Worm (Caenorhabditis elegans) whole organism, L4 larva: Measurements from ENCODE around the gene dpff-1.

ENCODE experiments used
- D1046.2 ChIP-seq: fragments of 200-800 bp; sonication (Bioruptor generic); IDR thresholded peaks from 2 replicates; pipeline ENCODE4 v1.3.6; 2022; ENCODE audit warnings: missing genetic modification characterization, missing compliant biosample characterization
- F10B5.3 ChIP-seq: sonication (generic microtip); optimal IDR thresholded peaks from 2 replicates; lab custom pipeline; 2016; ENCODE audit warnings: mild to moderate bottlenecking, missing genetic modification characterization, missing compliant biosample characterization
- F26F4.8 ChIP-seq: fragments of 200-800 bp; sonication (Bioruptor generic); conservative IDR thresholded peaks from 2 replicates; pipeline ENCODE4 v1.3.6; 2022; ENCODE audit warnings: missing genetic modification characterization, missing compliant biosample characterization
- F37D6.2 ChIP-seq: sonication (generic microtip); optimal IDR thresholded peaks from 2 replicates; lab custom pipeline; 2016; ENCODE audit warnings: mild to moderate bottlenecking, missing genetic modification characterization, missing compliant biosample characterization
- F44E2.7 ChIP-seq: fragments of 200-800 bp; sonication (Bioruptor generic); IDR thresholded peaks from 2 replicates; pipeline ENCODE4 v2.1.2; 2022; ENCODE audit warnings: missing genetic modification characterization, missing compliant biosample characterization
- T26A8.4 ChIP-seq: fragments of 200-800 bp; sonication (Bioruptor generic); IDR thresholded peaks from 2 replicates; pipeline ENCODE4 v1.3.6; 2022; ENCODE audit warnings: missing genetic modification characterization, missing compliant biosample characterization
- Y48G9A.11 ChIP-seq: fragments of 200-800 bp; sonication (Bioruptor generic); IDR thresholded peaks from 2 replicates; pipeline ENCODE4 v1.3.6; 2022; ENCODE audit warnings: missing genetic modification reagents, missing genetic modification characterization, missing compliant biosample characterization
- Y5F2A.4 ChIP-seq: fragments of 200-800 bp; sonication (Bioruptor generic); optimal IDR thresholded peaks from 2 replicates; lab custom pipeline; 2018; ENCODE audit warnings: mild to moderate bottlenecking, missing genetic modification characterization, missing compliant biosample characterization
- aha-1 ChIP-seq: fragments of 150-350 bp; peaks from one replicate; lab custom pipeline; 2014; ENCODE audit warnings: missing biosample characterization, missing genetic modification characterization
- aly-2 ChIP-seq: sonication (generic microtip); optimal IDR thresholded peaks from 2 replicates; lab custom pipeline; 2018; ENCODE audit warnings: missing biosample characterization, missing genetic modification characterization
- ama-1 ChIP-seq: fragments of 150-350 bp; optimal IDR thresholded peaks from 2 replicates; lab custom pipeline; 2014; ENCODE audit warnings: inconsistent platforms, mixed read lengths
- ceh-82 ChIP-seq: sonication (generic microtip); optimal IDR thresholded peaks from 2 replicates; lab custom pipeline; 2017; ENCODE audit warnings: missing biosample characterization, missing genetic modification characterization
- daf-12 ChIP-seq: fragments of 150-350 bp; optimal IDR thresholded peaks from 2 replicates; lab custom pipeline; 2014; ENCODE audit warnings: missing biosample characterization, missing genetic modification reagents, missing genetic modification characterization
- daf-16 ChIP-seq, 3 experiments: sonication (generic microtip); optimal IDR thresholded peaks; 2 replicates each; lab custom pipeline; 2016 to 2017; ENCODE audit warnings: missing genetic modification characterization in 3 of 3, missing genetic modification reagents in 3 of 3, mild to moderate bottlenecking in 2 of 3, missing compliant biosample characterization in 2 of 3, missing biosample characterization in 1 of 3, moderate library complexity in 1 of 3
- dve-1 ChIP-seq: sonication (generic microtip); optimal IDR thresholded peaks from 2 replicates; lab custom pipeline; 2017; ENCODE audit warnings: antibody characterized with exemption, mild to moderate bottlenecking, missing genetic modification characterization, missing compliant biosample characterization; ENCODE audit not compliant: insufficient read depth
- fkh-10 ChIP-seq: fragments of 150-350 bp; optimal IDR thresholded peaks from 2 replicates; lab custom pipeline; 2014; ENCODE audit warnings: missing biosample characterization, missing genetic modification reagents, missing genetic modification characterization
- hif-1 ChIP-seq, 2 experiments: sonication (generic microtip); optimal IDR thresholded peaks; 2 replicates each; lab custom pipeline; 2016 to 2017; ENCODE audit warnings: missing compliant biosample characterization in 2 of 2, missing genetic modification characterization in 2 of 2, missing genetic modification reagents in 2 of 2, missing genotype in 2 of 2, mild to moderate bottlenecking in 1 of 2
- hlh-11 ChIP-seq: fragments of 200-800 bp; sonication (Bioruptor generic); optimal IDR thresholded peaks from 2 replicates; lab custom pipeline; 2018; ENCODE audit warnings: mild to moderate bottlenecking, missing genetic modification characterization, missing compliant biosample characterization
- hlh-30 ChIP-seq: sonication (generic microtip); optimal IDR thresholded peaks from 2 replicates; lab custom pipeline; 2017; ENCODE audit warnings: antibody characterized with exemption, mild to moderate bottlenecking, missing genetic modification characterization, missing compliant biosample characterization; ENCODE audit not compliant: insufficient read depth
- jun-1 ChIP-seq: fragments of 150-350 bp; optimal IDR thresholded peaks from 2 replicates; lab custom pipeline; 2014; ENCODE audit warnings: missing biosample characterization, missing genetic modification reagents, missing genetic modification characterization
- lin-1 ChIP-seq: fragments of 200-800 bp; sonication (Bioruptor generic); IDR thresholded peaks from 2 replicates; pipeline ENCODE4 v1.3.6; 2022; ENCODE audit warnings: missing genetic modification reagents, missing genetic modification characterization, missing compliant biosample characterization
- lin-38 ChIP-seq: fragments of 200-800 bp; sonication (Bioruptor generic); IDR thresholded peaks from 2 replicates; pipeline ENCODE4 v1.3.6; 2022; ENCODE audit warnings: missing genetic modification reagents, missing genetic modification characterization, missing compliant biosample characterization
- madf-5 ChIP-seq, 2 experiments: fragments of 200-800 bp; sonication (Bioruptor generic); IDR thresholded peaks; 2 replicates each; pipeline ENCODE4 v1.3.6; 2022; ENCODE audit warnings: missing compliant biosample characterization in 2 of 2, missing genetic modification characterization in 2 of 2
- mep-1 ChIP-seq: fragments of 150-350 bp; sonication (generic microtip); optimal IDR thresholded peaks from 3 replicates; lab custom pipeline; 2014; ENCODE audit warnings: missing biosample characterization, missing genetic modification characterization
- mes-2 ChIP-seq: sonication (generic microtip); optimal IDR thresholded peaks from 2 replicates; lab custom pipeline; 2016; ENCODE audit warnings: missing genotype, mild to moderate bottlenecking, missing genetic modification characterization, missing compliant biosample characterization; ENCODE audit not compliant: poor library complexity, severe bottlenecking
- nhr-11 ChIP-seq: fragments of 150-350 bp; optimal IDR thresholded peaks from 2 replicates; lab custom pipeline; 2014; ENCODE audit warnings: missing biosample characterization, missing genetic modification characterization
- nhr-111 ChIP-seq: fragments of 200-800 bp; sonication (Bioruptor generic); optimal IDR thresholded peaks from 2 replicates; lab custom pipeline; 2018; ENCODE audit warnings: mild to moderate bottlenecking, missing genetic modification characterization, missing compliant biosample characterization
- nhr-28 ChIP-seq: fragments of 150-350 bp; optimal IDR thresholded peaks from 2 replicates; lab custom pipeline; 2014; ENCODE audit warnings: missing biosample characterization, missing genetic modification characterization
- nhr-6 ChIP-seq: fragments of 150-350 bp; optimal IDR thresholded peaks from 2 replicates; lab custom pipeline; 2014; ENCODE audit warnings: missing biosample characterization, missing genetic modification characterization
- nhr-77 ChIP-seq: fragments of 150-350 bp; optimal IDR thresholded peaks from 2 replicates; lab custom pipeline; 2014; ENCODE audit warnings: missing biosample characterization, missing genetic modification characterization
- rbr-2 ChIP-seq: sonication (generic microtip); optimal IDR thresholded peaks from 2 replicates; lab custom pipeline; 2016; ENCODE audit warnings: missing genotype, missing genetic modification characterization, missing compliant biosample characterization
- snpc-4 ChIP-seq: fragments of 150-350 bp; optimal IDR thresholded peaks from 2 replicates; lab custom pipeline; 2014; ENCODE audit warnings: missing biosample characterization, missing genetic modification characterization
- spr-1 ChIP-seq: sonication (generic microtip); optimal IDR thresholded peaks from 2 replicates; lab custom pipeline; 2016; ENCODE audit warnings: mild to moderate bottlenecking, missing genetic modification characterization, missing compliant biosample characterization
- ztf-7 ChIP-seq: fragments of 150-350 bp; optimal IDR thresholded peaks from 2 replicates; lab custom pipeline; 2014; ENCODE audit warnings: missing biosample characterization, missing genetic modification characterization

dpff-1 gene

ce11 chrIII:5938013-5938412 is 31.9 kb upstream of the dpff-1 start (continued):
- peak in 1 of 2 experiments; percentile 69 for TF ChIP-seq daf-16 (GFP tag; optimal IDR thresholded peaks at IDR 0.05; lab: Kevin White, UChicago)
- peak; percentile 90 for TF ChIP-seq daf-16 (tag; optimal IDR thresholded peaks at IDR 0.05; lab: Kevin White, UChicago)
- no peak for TF ChIP-seq F44E2.7 (GFP tag; lab: Robert Waterston, UW)
- no peak for TF ChIP-seq F26F4.8
- peak; percentile 64 for TF ChIP-seq nhr-11 (tag; lab: Kevin White, UChicago)
- TF ChIP-seq aly-2, result no peak
- TF ChIP-seq ztf-7 (tag; lab: Kevin White, UChicago), result peak; percentile 86
- TF ChIP-seq nhr-6 (tag; lab: Kevin White, UChicago), result peak; percentile 34
- no peak for TF ChIP-seq F10B5.3 (tag; lab: Kevin White, UChicago)
- no peak for TF ChIP-seq nhr-111 (GFP tag; lab: Kevin White, UChicago)
- peak; percentile 91 for TF ChIP-seq dve-1 (tag; lab: Kevin White, UChicago)
- TF ChIP-seq mes-2, result peak; percentile 44
- TF ChIP-seq lin-1, result 0 out of 2 replicates have a peak, but pooled peaks have one; percentile 40
- TF ChIP-seq ama-1 (lab: Kevin White, UChicago), result peak; percentile 56
- peak; percentile 66 for TF ChIP-seq rbr-2
- TF ChIP-seq lin-38 (GFP tag; lab: Robert Waterston, UW), result no peak
- peak; percentile 67; the same call in 1 of the 2 replicates for TF ChIP-seq T26A8.4 (GFP tag; lab: Robert Waterston, UW)
- peak; percentile 85 for TF ChIP-seq mep-1 (tag; lab: Kevin White, UChicago)
- TF ChIP-seq spr-1 (tag; lab: Kevin White, UChicago), result peak; percentile 54
- no peak for TF ChIP-seq snpc-4 (tag; lab: Kevin White, UChicago)
- TF ChIP-seq nhr-28, result peak; percentile 85
- no peak for TF ChIP-seq Y48G9A.11 (GFP tag; lab: Robert Waterston, UW)
- TF ChIP-seq nhr-77 (tag; lab: Kevin White, UChicago), result peak; percentile 12
- TF ChIP-seq D1046.2 (GFP tag; lab: Robert Waterston, UW), result no peak
- TF ChIP-seq hif-1 (tag; optimal IDR thresholded peaks at IDR 0.05; lab: Kevin White, UChicago), result peak in 1 of 2 experiments; percentile 53
- TF ChIP-seq hlh-11 (tag; lab: Kevin White, UChicago), result peak; percentile 93

ce11 chrIII:5936992-5937391 is 30.8 kb upstream of the dpff-1 start, which contains the start of gene EGAP1.1:
TSS of gene EGAP1.1 (minus strand) at chrIII:5937220.
- TF ChIP-seq daf-12 (tag; lab: Kevin White, UChicago) (no peak), Y5F2A.4 (GFP tag; lab: Kevin White, UChicago) (no peak), hlh-30 (tag; lab: Kevin White, UChicago) (peak; percentile 74), madf-5 (GFP tag; IDR thresholded peaks at IDR 0.05; lab: Robert Waterston, UW) (no peak), aha-1 (tag; lab: Kevin White, UChicago) (peak; percentile 70)
- TF ChIP-seq, all 104 proteins: peak for 2

- TF ChIP-seq nhr-11 (tag; lab: Kevin White, UChicago), result no peak
- TF ChIP-seq fkh-10 (GFP tag; lab: Kevin White, UChicago), result peak; percentile 59
- no peak for TF ChIP-seq ceh-82 (tag; lab: Kevin White, UChicago)
Measured at ce11 chrIII:5934138-5934658, 28.1 kb upstream of the dpff-1 start.

ce11 chrIII:5932853-5933252 is 26.7 kb upstream of the dpff-1 start, which contains the start of gene zmp-1:
TSS of gene zmp-1 (minus strand) at chrIII:5932953.
- TF ChIP-seq ama-1 (lab: Kevin White, UChicago), result no peak
- no peak for TF ChIP-seq nhr-77 (tag; lab: Kevin White, UChicago)
- TF ChIP-seq F44E2.7 (GFP tag; lab: Robert Waterston, UW), result no peak
- no peak for TF ChIP-seq ceh-82 (tag; lab: Kevin White, UChicago)
- no peak for TF ChIP-seq jun-1
- no peak for TF ChIP-seq F37D6.2 (tag; lab: Kevin White, UChicago)
- TF ChIP-seq daf-16 (GFP tag; optimal IDR thresholded peaks at IDR 0.05; lab: Kevin White, UChicago), result no peak
- peak; percentile 67 for TF ChIP-seq daf-16 (tag; optimal IDR thresholded peaks at IDR 0.05; lab: Kevin White, UChicago)
